Worm (Caenorhabditis elegans) whole organism, mixed stage, embryonic: ENCODE measurements around the gene fbxb-7.

ENCODE experiments used
- blmp-1 ChIP-seq: fragments of 150-350 bp; optimal IDR thresholded peaks from 2 replicates; lab custom pipeline; 2014; ENCODE audit warnings: missing biosample characterization, missing genetic modification characterization
- lsy-2 ChIP-seq: fragments of 150-350 bp; optimal IDR thresholded peaks from 2 replicates; lab custom pipeline; 2014; ENCODE audit warnings: missing biosample characterization, missing genetic modification characterization
- nhr-12 ChIP-seq: fragments of 150-350 bp; optimal IDR thresholded peaks from 2 replicates; lab custom pipeline; 2014; ENCODE audit warnings: missing biosample characterization, missing genetic modification characterization
- nhr-237 ChIP-seq: fragments of 150-350 bp; optimal IDR thresholded peaks from 2 replicates; lab custom pipeline; 2014; ENCODE audit warnings: missing biosample characterization, missing genetic modification characterization
- nhr-76 ChIP-seq: sonication (generic microtip); optimal IDR thresholded peaks from 2 replicates; lab custom pipeline; 2017; ENCODE audit warnings: missing biosample characterization, missing genetic modification characterization
- pha-4 ChIP-seq: fragments of 150-350 bp; optimal IDR thresholded peaks from 2 replicates; lab custom pipeline; 2018; ENCODE audit warnings: missing biosample characterization, missing genetic modification reagents, missing genetic modification characterization
- unc-39 ChIP-seq: fragments of 150-350 bp; optimal IDR thresholded peaks from 2 replicates; lab custom pipeline; 2014; ENCODE audit warnings: missing biosample characterization, missing genetic modification characterization
- unc-62 ChIP-seq: fragments of 150-350 bp; optimal IDR thresholded peaks from 2 replicates; lab custom pipeline; 2014; ENCODE audit warnings: missing biosample characterization, missing genetic modification reagents, missing genetic modification characterization

DNA sequence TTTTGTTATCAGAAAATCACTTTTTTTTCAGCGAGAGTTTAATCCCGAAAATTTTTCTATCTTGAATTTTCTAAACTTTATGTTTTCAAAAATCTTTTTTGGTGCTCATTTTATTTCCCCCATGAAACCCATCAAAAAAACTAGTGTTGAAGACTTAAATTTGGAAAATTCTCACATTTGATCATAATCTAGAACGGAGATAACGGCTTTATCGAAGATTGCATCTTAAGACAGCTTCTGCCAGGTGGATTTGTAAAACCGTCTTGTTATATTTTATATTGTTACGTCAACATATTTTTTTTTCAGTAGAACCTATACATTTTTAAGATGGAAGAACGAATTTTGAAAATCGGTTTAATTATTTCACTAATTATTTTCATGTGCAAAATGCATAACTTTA is 37.7 kb downstream of the fbxb-7 start, which contains the start of gene T27C5.12:
- no peak for TF ChIP-seq blmp-1 (tag; lab: Kevin White, UChicago)
- TF ChIP-seq unc-39 (tag; lab: Kevin White, UChicago): no peak
- no peak for TF ChIP-seq nhr-12 (tag; lab: Kevin White, UChicago)
- TF ChIP-seq nhr-237: no peak
- no peak for TF ChIP-seq unc-62 (GFP tag; lab: Kevin White, UChicago)
- TF ChIP-seq pha-4 (tag; lab: Kevin White, UChicago): no peak
- TF ChIP-seq lsy-2 (tag; lab: Kevin White, UChicago): no peak
- no peak for TF ChIP-seq nhr-76 (tag; lab: Kevin White, UChicago)
